Worm (Caenorhabditis elegans): ENCODE data around the gene sru-36.

DNA sequence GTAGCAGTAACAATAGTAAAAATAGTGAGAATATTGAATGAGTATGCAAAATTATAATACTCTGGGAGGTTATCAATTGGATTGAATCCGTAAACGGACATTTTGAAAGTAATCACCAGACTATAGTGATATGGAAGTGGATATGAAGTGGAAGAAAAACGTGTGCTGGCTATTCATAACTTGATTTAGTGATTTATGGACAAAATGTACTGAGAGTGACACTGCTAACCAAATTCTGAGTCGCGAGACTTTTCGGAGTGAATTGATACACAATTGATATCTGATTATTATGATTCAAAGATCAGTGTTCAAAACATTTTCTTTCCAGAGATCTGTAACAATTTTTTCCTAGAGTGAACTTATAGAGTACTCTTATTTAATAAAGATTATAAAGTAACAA is 5.5 kb upstream of the sru-36 start, which contains the start of gene sru-38:
- TF ChIP-seq W03F9.2 (tag; optimal IDR thresholded peaks at IDR 0.05) (no peak), dao-5 (tag; optimal IDR thresholded peaks at IDR 0.05) (no peak)

Measured in whole organism, L4/young adult.